Worm (Caenorhabditis elegans) whole organism, L4 larva: ENCODE results near the gene Y73C8C.3.

Experiments used
- D1046.2 ChIP-seq: fragments of 200-800 bp; sonication (Bioruptor generic); IDR thresholded peaks from 2 replicates; pipeline ENCODE4 v1.3.6; 2022; ENCODE audit warnings: missing genetic modification characterization, missing compliant biosample characterization
- F10B5.3 ChIP-seq: sonication (generic microtip); optimal IDR thresholded peaks from 2 replicates; lab custom pipeline; 2016; ENCODE audit warnings: mild to moderate bottlenecking, missing genetic modification characterization, missing compliant biosample characterization
- F26F4.8 ChIP-seq: fragments of 200-800 bp; sonication (Bioruptor generic); conservative IDR thresholded peaks from 2 replicates; pipeline ENCODE4 v1.3.6; 2022; ENCODE audit warnings: missing genetic modification characterization, missing compliant biosample characterization
- F49E8.2 ChIP-seq: sonication (generic microtip); optimal IDR thresholded peaks from 2 replicates; lab custom pipeline; 2016; ENCODE audit warnings: missing compliant biosample characterization, mild to moderate bottlenecking, missing genetic modification characterization, borderline replicate concordance
- Y105C5A.15 ChIP-seq: fragments of 200-800 bp; sonication (Bioruptor generic); IDR thresholded peaks from 2 replicates; pipeline ENCODE4 v1.3.6; 2022; ENCODE audit warnings: missing genetic modification characterization, missing compliant biosample characterization
- Y48G9A.11 ChIP-seq: fragments of 200-800 bp; sonication (Bioruptor generic); IDR thresholded peaks from 2 replicates; pipeline ENCODE4 v1.3.6; 2022; ENCODE audit warnings: missing genetic modification reagents, missing genetic modification characterization, missing compliant biosample characterization
- Y5F2A.4 ChIP-seq: fragments of 200-800 bp; sonication (Bioruptor generic); optimal IDR thresholded peaks from 2 replicates; lab custom pipeline; 2018; ENCODE audit warnings: mild to moderate bottlenecking, missing genetic modification characterization, missing compliant biosample characterization
- aha-1 ChIP-seq: fragments of 150-350 bp; peaks from one replicate; lab custom pipeline; 2014; ENCODE audit warnings: missing biosample characterization, missing genetic modification characterization
- ama-1 ChIP-seq: fragments of 150-350 bp; optimal IDR thresholded peaks from 2 replicates; lab custom pipeline; 2014; ENCODE audit warnings: inconsistent platforms, mixed read lengths
- ces-1 ChIP-seq: fragments of 150-350 bp; sonication (generic microtip); optimal IDR thresholded peaks from 4 replicates; lab custom pipeline; 2014; ENCODE audit warnings: missing biosample characterization, missing genetic modification reagents, missing genetic modification characterization
- daf-16 ChIP-seq, 3 experiments: sonication (generic microtip); optimal IDR thresholded peaks; 2 replicates each; lab custom pipeline; 2016 to 2017; ENCODE audit warnings: missing genetic modification characterization in 3 of 3, missing genetic modification reagents in 3 of 3, mild to moderate bottlenecking in 2 of 3, missing compliant biosample characterization in 2 of 3, missing biosample characterization in 1 of 3, moderate library complexity in 1 of 3
- dmd-6 ChIP-seq: fragments of 200-800 bp; sonication (Bioruptor generic); IDR thresholded peaks from 2 replicates; pipeline ENCODE4 v1.3.6; 2022; ENCODE audit warnings: missing genetic modification reagents, missing genetic modification characterization, missing compliant biosample characterization
- dpl-1 ChIP-seq: fragments of 150-350 bp; optimal IDR thresholded peaks from 2 replicates; lab custom pipeline; 2014; ENCODE audit warnings: missing biosample characterization, missing genetic modification reagents, missing genetic modification characterization
- fos-1 ChIP-seq: fragments of 150-350 bp; optimal IDR thresholded peaks from 2 replicates; lab custom pipeline; 2014; ENCODE audit warnings: missing biosample characterization, missing genetic modification characterization
- gei-8 ChIP-seq: fragments of 200-800 bp; sonication (Bioruptor generic); optimal IDR thresholded peaks from 2 replicates; lab custom pipeline; 2018; ENCODE audit warnings: mild to moderate bottlenecking, missing genetic modification characterization, missing compliant biosample characterization
- lin-15B ChIP-seq: fragments of 150-350 bp; sonication (generic microtip); optimal IDR thresholded peaks from 3 replicates; lab custom pipeline; 2014; ENCODE audit warnings: missing biosample characterization, missing genetic modification characterization
- lin-39 ChIP-seq: fragments of 150-350 bp; optimal IDR thresholded peaks from 2 replicates; lab custom pipeline; 2014; ENCODE audit warnings: missing biosample characterization, missing genetic modification reagents, missing genetic modification characterization
- lir-3 ChIP-seq: sonication (generic microtip); optimal IDR thresholded peaks from 2 replicates; lab custom pipeline; 2016; ENCODE audit warnings: mild to moderate bottlenecking, missing genetic modification characterization, missing compliant biosample characterization
- lsy-2 ChIP-seq, 2 experiments: fragments of 150-350 bp in 1 of 2; sonication (generic microtip) in 1 of 2; optimal IDR thresholded peaks; 2 replicates each; lab custom pipeline; 2014 to 2017; ENCODE audit warnings: missing biosample characterization in 2 of 2, missing genetic modification characterization in 2 of 2
- madf-5 ChIP-seq, 2 experiments: fragments of 200-800 bp; sonication (Bioruptor generic); IDR thresholded peaks; 2 replicates each; pipeline ENCODE4 v1.3.6; 2022; ENCODE audit warnings: missing compliant biosample characterization in 2 of 2, missing genetic modification characterization in 2 of 2
- mdl-1 ChIP-seq, 2 experiments: fragments of 150-350 bp in 1 of 2; sonication (generic microtip) in 1 of 2; optimal IDR thresholded peaks; 2 replicates each; lab custom pipeline; 2014 to 2017; ENCODE audit warnings: missing biosample characterization in 2 of 2, missing genetic modification characterization in 2 of 2
- mep-1 ChIP-seq: fragments of 150-350 bp; sonication (generic microtip); optimal IDR thresholded peaks from 3 replicates; lab custom pipeline; 2014; ENCODE audit warnings: missing biosample characterization, missing genetic modification characterization
- mxl-3 ChIP-seq: fragments of 200-800 bp; sonication (Bioruptor generic); optimal IDR thresholded peaks from 2 replicates; lab custom pipeline; 2018; ENCODE audit warnings: mild to moderate bottlenecking, missing genetic modification characterization, missing compliant biosample characterization
- nhr-10 ChIP-seq: fragments of 150-350 bp; optimal IDR thresholded peaks from 2 replicates; lab custom pipeline; 2014; ENCODE audit warnings: missing biosample characterization, missing genetic modification characterization
- nhr-102 ChIP-seq: sonication (generic microtip); optimal IDR thresholded peaks from 2 replicates; lab custom pipeline; 2016; ENCODE audit warnings: mild to moderate bottlenecking, missing genetic modification characterization, moderate library complexity, missing compliant biosample characterization
- nhr-41 ChIP-seq: fragments of 200-800 bp; sonication (Bioruptor generic); IDR thresholded peaks from 2 replicates; pipeline ENCODE4 v1.3.6; 2022; ENCODE audit warnings: missing genetic modification reagents, missing genetic modification characterization, missing compliant biosample characterization
- nhr-77 ChIP-seq: fragments of 150-350 bp; optimal IDR thresholded peaks from 2 replicates; lab custom pipeline; 2014; ENCODE audit warnings: missing biosample characterization, missing genetic modification characterization
- php-3 ChIP-seq: fragments of 200-800 bp; sonication (Bioruptor generic); IDR thresholded peaks from 2 replicates; pipeline ENCODE4 v1.3.6; 2022; ENCODE audit warnings: missing genetic modification reagents, missing genetic modification characterization, missing compliant biosample characterization
- rbr-2 ChIP-seq: sonication (generic microtip); optimal IDR thresholded peaks from 2 replicates; lab custom pipeline; 2016; ENCODE audit warnings: missing genotype, missing genetic modification characterization, missing compliant biosample characterization
- saeg-2 ChIP-seq: fragments of 200-800 bp; sonication (Bioruptor generic); IDR thresholded peaks from 2 replicates; pipeline ENCODE4 v1.3.6; 2022; ENCODE audit warnings: missing genetic modification reagents, missing genetic modification characterization, missing compliant biosample characterization
- set-16 ChIP-seq: fragments of 200-800 bp; sonication (Bioruptor generic); IDR thresholded peaks from 2 replicates; pipeline ENCODE4 v1.3.6; 2022; ENCODE audit warnings: missing genetic modification reagents, missing genetic modification characterization, missing compliant biosample characterization
- spr-3 ChIP-seq: fragments of 200-800 bp; sonication (Bioruptor generic); optimal IDR thresholded peaks from 2 replicates; lab custom pipeline; 2018; ENCODE audit warnings: mild to moderate bottlenecking, missing genetic modification characterization, missing compliant biosample characterization
- tag-97 ChIP-seq: fragments of 200-800 bp; sonication (Bioruptor generic); IDR thresholded peaks from 2 replicates; pipeline ENCODE4 v1.3.6; 2022; ENCODE audit warnings: missing genetic modification characterization, missing compliant biosample characterization
- unc-62 ChIP-seq, 3 experiments: fragments of 150-350 bp in 1 of 3; sonication (generic microtip); optimal IDR thresholded peaks in 2 of 3; peaks in 1 of 3; 1 replicate in 1 of 3; 2 replicates in 2 of 3; lab custom pipeline; 2014 to 2017; ENCODE audit warnings: missing biosample characterization in 3 of 3, missing genetic modification characterization in 3 of 3, missing genetic modification reagents in 3 of 3, missing genotype in 1 of 3
- zag-1 ChIP-seq: fragments of 150-350 bp; optimal IDR thresholded peaks from 2 replicates; lab custom pipeline; 2014; ENCODE audit warnings: missing biosample characterization, missing genetic modification characterization
- ztf-11 ChIP-seq: fragments of 150-350 bp; optimal IDR thresholded peaks from 2 replicates; lab custom pipeline; 2014; ENCODE audit warnings: missing biosample characterization, missing genetic modification characterization

The Y73C8C.3 gene

ce11 chrV:3114973-3115372 lies at the start of gene Y73C8C.3:
TSS of gene Y73C8C.3 (plus strand) at chrV:3115273.
- TF ChIP-seq rbr-2 (tag; lab: Kevin White, UChicago) (no peak), mdl-1 (tag; optimal IDR thresholded peaks at IDR 0.05; lab: Kevin White, UChicago) (no peak), nhr-41 (GFP tag; lab: Robert Waterston, UW) (no peak), ces-1 (GFP tag; lab: Kevin White, UChicago) (no peak), nhr-102 (tag; lab: Kevin White, UChicago) (no peak), aha-1 (tag; lab: Kevin White, UChicago) (no peak), ztf-11 (tag; lab: Kevin White, UChicago) (no peak), lin-39 (tag; lab: Kevin White, UChicago) (no peak), D1046.2 (GFP tag; lab: Robert Waterston, UW) (no peak), spr-3 (no peak), mep-1 (tag; lab: Kevin White, UChicago) (no peak), lir-3 (tag; lab: Kevin White, UChicago) (no peak), lsy-2 (tag; optimal IDR thresholded peaks at IDR 0.05; lab: Kevin White, UChicago) (no peak), Y48G9A.11 (no peak), daf-16 (GFP tag; optimal IDR thresholded peaks at IDR 0.05; lab: Kevin White, UChicago) (no peak), daf-16 (tag; optimal IDR thresholded peaks at IDR 0.05; lab: Kevin White, UChicago) (no peak), F26F4.8 (no peak), lin-15B (tag; lab: Kevin White, UChicago) (no peak), mxl-3 (GFP tag; lab: Kevin White, UChicago) (no peak), saeg-2 (GFP tag; lab: Robert Waterston, UW) (no peak), madf-5 (GFP tag; IDR thresholded peaks at IDR 0.05; lab: Robert Waterston, UW) (no peak)

ce11 chrV:3065928-3066327 lies 49.1 kb upstream of the Y73C8C.3 start, which contains the start of gene srh-185:
TSS of gene srh-185 (plus strand) at chrV:3066228.
- peak in 1 of 2 experiments; percentile 11 for TF ChIP-seq unc-62 (GFP tag; optimal IDR thresholded peaks at IDR 0.05 in 1 of 2; lab: Kevin White, UChicago)
- no peak for TF ChIP-seq unc-62 (tag; optimal IDR thresholded peaks at IDR 0.05; lab: Kevin White, UChicago)
- TF ChIP-seq gei-8 (GFP tag; lab: Kevin White, UChicago), result no peak
- TF ChIP-seq set-16, result no peak

- TF ChIP-seq F49E8.2 (tag; lab: Kevin White, UChicago) (no peak), mxl-3 (GFP tag; lab: Kevin White, UChicago) (no peak), nhr-77 (tag; lab: Kevin White, UChicago) (no peak), fos-1 (tag; lab: Kevin White, UChicago) (no peak), dpl-1 (GFP tag; lab: Kevin White, UChicago) (no peak), Y5F2A.4 (GFP tag; lab: Kevin White, UChicago) (no peak), nhr-10 (tag; lab: Kevin White, UChicago) (no peak), ces-1 (GFP tag; lab: Kevin White, UChicago) (no peak), Y105C5A.15 (GFP tag; lab: Robert Waterston, UW) (no peak), ama-1 (lab: Kevin White, UChicago) (no peak), dmd-6 (GFP tag; lab: Robert Waterston, UW) (no peak), zag-1 (tag; lab: Kevin White, UChicago) (no peak), tag-97 (GFP tag; lab: Robert Waterston, UW) (no peak), mdl-1 (tag; optimal IDR thresholded peaks at IDR 0.05; lab: Kevin White, UChicago) (no peak), php-3 (GFP tag; lab: Robert Waterston, UW) (no peak), F10B5.3 (tag; lab: Kevin White, UChicago) (no peak)
Observed at ce11 chrV:3069101-3069500, 46.0 kb upstream of the Y73C8C.3 start, which contains the start of gene str-40. TSS of gene str-40 (minus strand) at chrV:3069201.
